Fruit fly (Drosophila melanogaster) whole organism, wandering third instar larva: ENCODE data around the gene CG14221.

ENCODE experiments used
- Abd-B ChIP-seq: fragments of >200 bp; optimal IDR thresholded peaks from 2 replicates; lab custom pipeline; 2017; ENCODE audit warnings: missing biosample characterization, missing genetic modification characterization
- CG32264 ChIP-seq: fragments of 200-800 bp; sonication (Bioruptor generic); optimal IDR thresholded peaks from 2 replicates; lab custom pipeline; 2016; ENCODE audit warnings: missing biosample characterization, missing genetic modification characterization
- CG9705 ChIP-seq: fragments of 200-800 bp; sonication (Bioruptor generic); optimal IDR thresholded peaks from 2 replicates; lab custom pipeline; 2018; ENCODE audit warnings: missing biosample characterization, mild to moderate bottlenecking, missing genetic modification characterization
- CrebA ChIP-seq: fragments of 200-800 bp; sonication (Bioruptor generic); optimal IDR thresholded peaks from 2 replicates; lab custom pipeline; 2016; ENCODE audit warnings: missing biosample characterization, mild to moderate bottlenecking, missing genetic modification characterization, borderline replicate concordance
- Dfd ChIP-seq: fragments of >200 bp; optimal IDR thresholded peaks from 2 replicates; lab custom pipeline; 2017; ENCODE audit warnings: missing biosample characterization, missing genetic modification characterization
- Dif ChIP-seq: fragments of 200-275, 200-300 bp; sonication (Bioruptor generic); optimal IDR thresholded peaks from 2 replicates; lab custom pipeline; 2018; ENCODE audit warnings: missing biosample characterization, missing genetic modification characterization; ENCODE audit not compliant: partially characterized antibody
- GATAd ChIP-seq: sonication (Bioruptor generic); optimal IDR thresholded peaks from 2 replicates; lab custom pipeline; 2016; ENCODE audit warnings: missing biosample characterization, missing genetic modification characterization
- HLH106 ChIP-seq: fragments of 200-800 bp; optimal IDR thresholded peaks from 3 replicates; lab custom pipeline; 2019; ENCODE audit warnings: missing biosample characterization, mild to moderate bottlenecking, missing genetic modification characterization, moderate library complexity
- Hnf4 ChIP-seq: fragments of 200-800 bp; sonication (Bioruptor generic); optimal IDR thresholded peaks from 2 replicates; lab custom pipeline; 2016; ENCODE audit warnings: missing biosample characterization, mild to moderate bottlenecking, missing genetic modification characterization
- Hr78 ChIP-seq: fragments of >200 bp; optimal IDR thresholded peaks from 2 replicates; lab custom pipeline; 2017; ENCODE audit warnings: missing biosample characterization, missing genetic modification characterization
- Hr83 ChIP-seq: fragments of 200-300 bp; sonication (Bioruptor generic); optimal IDR thresholded peaks from 2 replicates; lab custom pipeline; 2016; ENCODE audit warnings: missing biosample characterization, mild to moderate bottlenecking, missing genetic modification characterization, moderate library complexity; ENCODE audit not compliant: poor library complexity, severe bottlenecking
- Jra ChIP-seq: sonication (Bioruptor generic); optimal IDR thresholded peaks from 2 replicates; lab custom pipeline; 2016; ENCODE audit warnings: missing biosample characterization, missing genetic modification characterization
- Mio ChIP-seq: sonication (Bioruptor generic); optimal IDR thresholded peaks from 2 replicates; lab custom pipeline; 2016; ENCODE audit warnings: missing biosample characterization, missing genetic modification characterization
- Myc ChIP-seq: fragments of >200 bp; optimal IDR thresholded peaks from 2 replicates; lab custom pipeline; 2017
- N ChIP-seq: fragments of >200 bp; optimal IDR thresholded peaks from 2 replicates; lab custom pipeline; 2018; ENCODE audit warnings: missing biosample characterization, missing external identifiers, missing genetic modification characterization
- OdsH ChIP-seq: fragments of 200-800 bp; sonication (Bioruptor generic); optimal IDR thresholded peaks from 2 replicates; lab custom pipeline; 2016; ENCODE audit warnings: missing biosample characterization, mild to moderate bottlenecking, missing genetic modification characterization
- Rel ChIP-seq, 2 experiments: fragments of 200-800 bp; sonication (Bioruptor generic) in 1 of 2; optimal IDR thresholded peaks; 2 replicates in 1 of 2; 3 replicates in 1 of 2; lab custom pipeline; 2016 to 2019; ENCODE audit warnings: mild to moderate bottlenecking in 2 of 2, missing biosample characterization in 2 of 2, missing genetic modification characterization in 2 of 2, moderate library complexity in 1 of 2
- Sp1 ChIP-seq: fragments of 200-800 bp; sonication (Bioruptor generic); optimal IDR thresholded peaks from 3 replicates; lab custom pipeline; 2019; ENCODE audit warnings: missing biosample characterization, mild to moderate bottlenecking, missing genetic modification characterization, moderate library complexity
- Vsx2 ChIP-seq: fragments of 200-300, 225-300 bp; sonication (Bioruptor generic); optimal IDR thresholded peaks from 2 replicates; lab custom pipeline; 2018; ENCODE audit warnings: missing biosample characterization, missing genetic modification characterization; ENCODE audit not compliant: partially characterized antibody
- br ChIP-seq: fragments of 200-800 bp; sonication (Bioruptor generic); optimal IDR thresholded peaks from 2 replicates; lab custom pipeline; 2016; ENCODE audit warnings: missing biosample characterization, missing genetic modification characterization
- brk ChIP-seq: fragments of 200-800 bp; sonication (Bioruptor generic); optimal IDR thresholded peaks from 2 replicates; lab custom pipeline; 2016; ENCODE audit warnings: missing biosample characterization, mild to moderate bottlenecking, missing genetic modification characterization
- dl ChIP-seq, 2 experiments: fragments of 175-275, 200-275 bp in 1 of 2; fragments of 200-275 bp in 1 of 2; sonication (Bioruptor generic); optimal IDR thresholded peaks; lab custom pipeline; 2018; ENCODE audit warnings: mild to moderate bottlenecking in 2 of 2, missing biosample characterization in 2 of 2, missing genetic modification characterization in 2 of 2, moderate library complexity in 2 of 2; ENCODE audit not compliant: partially characterized antibody in 2 of 2, insufficient read depth in 1 of 2
- dmrt93B ChIP-seq: fragments of 200-800 bp; sonication (Bioruptor generic); optimal IDR thresholded peaks from 2 replicates; lab custom pipeline; 2018; ENCODE audit warnings: missing biosample characterization, mild to moderate bottlenecking, missing genetic modification characterization
- dsf ChIP-seq: sonication (Bioruptor generic); optimal IDR thresholded peaks from 2 replicates; lab custom pipeline; 2016; ENCODE audit warnings: missing biosample characterization, missing genetic modification characterization, borderline replicate concordance
- ey ChIP-seq: fragments of 200-800 bp; sonication (Bioruptor generic); optimal IDR thresholded peaks from 2 replicates; lab custom pipeline; 2016; ENCODE audit warnings: missing biosample characterization, missing genetic modification characterization
- foxo ChIP-seq, 2 experiments: fragments of 200-800 bp; sonication (Bioruptor generic); optimal IDR thresholded peaks; 2 replicates in 1 of 2; 3 replicates in 1 of 2; lab custom pipeline; 2016 to 2017; ENCODE audit warnings: missing biosample characterization in 2 of 2, missing genetic modification characterization in 2 of 2
- fru ChIP-seq: fragments of 200-800 bp; sonication (Bioruptor generic); optimal IDR thresholded peaks from 3 replicates; lab custom pipeline; 2016; ENCODE audit warnings: missing biosample characterization, mild to moderate bottlenecking, missing genetic modification characterization
- h ChIP-seq: fragments of 200-800 bp; sonication (Bioruptor generic); optimal IDR thresholded peaks from 3 replicates; lab custom pipeline; 2016; ENCODE audit warnings: missing biosample characterization, mild to moderate bottlenecking, missing genetic modification characterization
- jim ChIP-seq: fragments of 175-275, 200-325 bp; sonication (Bioruptor generic); optimal IDR thresholded peaks from 2 replicates; lab custom pipeline; 2016; ENCODE audit warnings: missing biosample characterization, mild to moderate bottlenecking, missing genetic modification characterization
- lola ChIP-seq: fragments of >200 bp; optimal IDR thresholded peaks from 2 replicates; lab custom pipeline; 2017; ENCODE audit warnings: missing biosample characterization, missing genetic modification characterization
- pan ChIP-seq: fragments of >200 bp; optimal IDR thresholded peaks from 2 replicates; lab custom pipeline; 2017
- psq ChIP-seq: fragments of 200-800 bp; sonication (Bioruptor generic); optimal IDR thresholded peaks from 3 replicates; lab custom pipeline; 2017; ENCODE audit warnings: missing biosample characterization, mild to moderate bottlenecking, missing genetic modification characterization, moderate library complexity
- rgr ChIP-seq: fragments of 200-800 bp; sonication (Bioruptor generic); optimal IDR thresholded peaks from 3 replicates; lab custom pipeline; 2016; ENCODE audit warnings: missing biosample characterization, mild to moderate bottlenecking, missing genetic modification characterization
- sage ChIP-seq: fragments of 200-800 bp; sonication (Bioruptor generic); optimal IDR thresholded peaks from 2 replicates; lab custom pipeline; 2016; ENCODE audit warnings: missing biosample characterization, mild to moderate bottlenecking, missing genetic modification characterization
- sv ChIP-seq: fragments of 200-800 bp; sonication (Bioruptor generic); optimal IDR thresholded peaks from 3 replicates; lab custom pipeline; 2016; ENCODE audit warnings: missing biosample characterization, missing genetic modification characterization
- tai ChIP-seq: sonication (Bioruptor generic); optimal IDR thresholded peaks from 2 replicates; lab custom pipeline; 2016; ENCODE audit warnings: missing biosample characterization, missing genetic modification characterization
- usp ChIP-seq: fragments of >200 bp; optimal IDR thresholded peaks from 2 replicates; lab custom pipeline; 2017; ENCODE audit warnings: missing biosample characterization, missing genetic modification characterization
- woc ChIP-seq: sonication (Bioruptor generic); optimal IDR thresholded peaks from 2 replicates; lab custom pipeline; 2016; ENCODE audit warnings: missing biosample characterization, mild to moderate bottlenecking, missing genetic modification characterization

Gene CG14221

DNA sequence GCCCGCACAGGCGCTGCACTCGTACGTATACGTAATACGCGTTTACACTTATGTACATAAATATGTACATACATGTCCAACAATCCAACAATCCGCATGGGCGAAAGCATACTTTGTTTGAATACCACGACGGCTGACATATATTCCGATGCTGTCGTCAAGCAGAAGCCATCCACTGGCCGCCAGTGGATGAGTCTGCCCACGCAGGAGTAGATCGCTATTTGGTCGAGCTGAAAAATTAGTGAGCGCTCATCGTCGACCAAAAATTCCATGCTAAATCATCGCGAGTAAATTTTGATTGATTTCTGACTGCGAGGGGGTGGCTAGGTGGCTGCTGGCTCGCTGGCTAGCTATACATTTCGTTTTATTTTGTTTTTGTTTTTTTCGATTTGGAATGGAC lies 18.6 kb downstream of the CG14221 start:
- TF ChIP-seq sv: no peak
- TF ChIP-seq Hnf4 (GFP tag; lab: Kevin White, UChicago): no peak
- TF ChIP-seq Hr83 (GFP tag; lab: Kevin White, UChicago): no peak
- no peak for TF ChIP-seq jim (GFP tag; lab: Kevin White, UChicago)
- TF ChIP-seq fru: no peak
- no peak for TF ChIP-seq dmrt93B (GFP tag; lab: Kevin White, UChicago)
- TF ChIP-seq HLH106 (tag; lab: Kevin White, UChicago): no peak
- TF ChIP-seq psq (GFP tag; lab: Kevin White, UChicago): no peak
- TF ChIP-seq tai (GFP tag; lab: Kevin White, UChicago): no peak
- TF ChIP-seq Rel (GFP tag; optimal IDR thresholded peaks at IDR 0.05; lab: Kevin White, UChicago): no peak
- no peak for TF ChIP-seq Rel (tag; optimal IDR thresholded peaks at IDR 0.05; lab: Kevin White, UChicago)
- TF ChIP-seq ey: no peak
- TF ChIP-seq rgr (GFP tag; lab: Kevin White, UChicago): no peak
- TF ChIP-seq foxo (GFP tag; optimal IDR thresholded peaks at IDR 0.05; lab: Kevin White, UChicago): no peak
- TF ChIP-seq N (GFP tag; lab: Kevin White, UChicago): no peak
- TF ChIP-seq dl (GFP tag; optimal IDR thresholded peaks at IDR 0.05; lab: Kevin White, UChicago; ENCODE audit: insufficient read depth in 1 of 2, partially characterized antibody in 2 of 2): no peak
- no peak for TF ChIP-seq Hr78
- no peak for TF ChIP-seq brk (GFP tag; lab: Kevin White, UChicago)
- no peak for TF ChIP-seq CG9705 (GFP tag; lab: Kevin White, UChicago)

DNA sequence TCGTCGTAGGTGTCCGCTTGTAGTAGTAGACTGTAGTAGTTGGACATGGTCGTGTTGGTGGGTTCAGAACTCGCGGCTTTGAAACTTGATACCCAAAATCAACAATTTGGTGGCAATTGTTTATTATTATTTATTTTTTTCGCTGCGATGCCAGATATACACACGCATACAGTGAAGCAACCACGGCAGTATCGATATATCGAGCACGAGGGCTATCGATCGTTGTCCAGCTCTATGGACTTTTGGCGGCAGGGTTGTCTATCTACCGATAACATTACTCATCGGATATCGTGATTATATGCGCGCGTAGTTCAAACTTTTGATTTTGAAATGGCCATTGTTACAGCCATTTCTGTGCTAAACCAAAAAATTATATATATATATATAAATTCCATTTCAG lies 19.4 kb downstream of the CG14221 start, which contains the start of gene CG14220:
CG14220 (minus strand) TSS at position 208 of the 400 bp plus-strand sequence.
- no peak for TF ChIP-seq dl (GFP tag; optimal IDR thresholded peaks at IDR 0.05; lab: Kevin White, UChicago; ENCODE audit: insufficient read depth in 1 of 2, partially characterized antibody in 2 of 2)
- no peak for TF ChIP-seq brk (GFP tag; lab: Kevin White, UChicago)
- no peak for TF ChIP-seq psq (GFP tag; lab: Kevin White, UChicago)
- TF ChIP-seq sv: no peak
- TF ChIP-seq dmrt93B (GFP tag; lab: Kevin White, UChicago): no peak
- TF ChIP-seq Mio: no peak
- no peak for TF ChIP-seq GATAd (GFP tag; lab: Kevin White, UChicago)
- TF ChIP-seq Abd-B (GFP tag; lab: Kevin White, UChicago): no peak
- TF ChIP-seq Hnf4 (GFP tag; lab: Kevin White, UChicago): peak; percentile 22
- no peak for TF ChIP-seq Vsx2
- TF ChIP-seq tai (GFP tag; lab: Kevin White, UChicago): no peak
- peak; percentile 15 for TF ChIP-seq Sp1 (GFP tag; lab: Kevin White, UChicago)
- no peak for TF ChIP-seq Myc (lab: Kevin White, UChicago)
- TF ChIP-seq HLH106 (tag; lab: Kevin White, UChicago): peak; percentile 6
- TF ChIP-seq Dfd: no peak
- no peak for TF ChIP-seq fru
- peak; percentile 22 for TF ChIP-seq h (GFP tag; lab: Kevin White, UChicago)
- TF ChIP-seq ey: no peak
- TF ChIP-seq sage (GFP tag; lab: Kevin White, UChicago): no peak
- no peak for TF ChIP-seq N (GFP tag; lab: Kevin White, UChicago)
- TF ChIP-seq usp (GFP tag; lab: Kevin White, UChicago): no peak
- no peak for TF ChIP-seq OdsH
- TF ChIP-seq foxo (GFP tag; optimal IDR thresholded peaks at IDR 0.05; lab: Kevin White, UChicago): no peak
- no peak for TF ChIP-seq CG32264 (GFP tag; lab: Kevin White, UChicago)
- no peak for TF ChIP-seq Rel (GFP tag; optimal IDR thresholded peaks at IDR 0.05; lab: Kevin White, UChicago)
- TF ChIP-seq Rel (tag; optimal IDR thresholded peaks at IDR 0.05; lab: Kevin White, UChicago): peak; percentile 46
- TF ChIP-seq br: no peak
- no peak for TF ChIP-seq Jra
- no peak for TF ChIP-seq woc
- TF ChIP-seq lola (GFP tag; lab: Kevin White, UChicago): no peak
- no peak for TF ChIP-seq CrebA (GFP tag; lab: Kevin White, UChicago)
- TF ChIP-seq Hr83 (GFP tag; lab: Kevin White, UChicago): peak; percentile 67
- TF ChIP-seq jim (GFP tag; lab: Kevin White, UChicago): no peak
- no peak for TF ChIP-seq Hr78
- TF ChIP-seq rgr (GFP tag; lab: Kevin White, UChicago): no peak
- no peak for TF ChIP-seq CG9705 (GFP tag; lab: Kevin White, UChicago)
- no peak for TF ChIP-seq pan (lab: Kevin White, UChicago)
- no peak for TF ChIP-seq dsf
- peak; percentile 8 for TF ChIP-seq Dif
